Fruit fly (Drosophila melanogaster) whole organism: ENCODE measurements around the gene tHMG2.

Experiments used
- EcR ChIP-seq, 2 experiments: fragments of >200 bp; optimal IDR thresholded peaks; 2 replicates each; lab custom pipeline; 2017; ENCODE audit warnings: missing biosample characterization in 2 of 2, missing genetic modification characterization in 2 of 2, missing genetic modification reagents in 2 of 2
- usp ChIP-seq: fragments of >200 bp; optimal IDR thresholded peaks from 2 replicates; lab custom pipeline; 2017; ENCODE audit warnings: missing biosample characterization, missing genetic modification characterization, mixed read lengths

dm6 chr3R:22525073-22525413, 32.3 kb downstream of the tHMG2 start:
- TF ChIP-seq usp (GFP tag; lab: Kevin White, UChicago) (no peak), EcR (GFP tag; optimal IDR thresholded peaks at IDR 0.05; lab: Kevin White, UChicago) (no peak)
